Fruit fly (Drosophila melanogaster) whole organism, prepupa: Measurements from ENCODE around the gene cactin.
"Not testable (repeated sequence)": the region's sequence is repeated elsewhere in the genome, so short reads cannot be mapped to it uniquely, and the experiment has no call there.

Experiments used
- CG10631 ChIP-seq: fragments of 200-800 bp; sonication (Bioruptor generic); optimal IDR thresholded peaks from 2 replicates; lab custom pipeline; 2016; ENCODE audit warnings: missing biosample characterization, missing genetic modification characterization
- CG10669 ChIP-seq: fragments of 200-800 bp; sonication (Bioruptor generic); optimal IDR thresholded peaks from 3 replicates; lab custom pipeline; 2018; ENCODE audit warnings: missing biosample characterization, mild to moderate bottlenecking, missing genetic modification characterization, moderate library complexity
- CG11294 ChIP-seq: fragments of 200-800 bp; sonication (Bioruptor generic); IDR thresholded peaks from 2 replicates; pipeline ENCODE4 v1.3.6; 2022; ENCODE audit warnings: missing biosample characterization, missing genetic modification characterization
- CG11762 ChIP-seq: fragments of 200-800 bp; sonication (Bioruptor generic); optimal IDR thresholded peaks from 3 replicates; lab custom pipeline; 2016; ENCODE audit warnings: missing biosample characterization, missing genetic modification characterization; ENCODE audit not compliant: insufficient read depth
- CG11902 ChIP-seq: fragments of 200-800 bp; sonication (Bioruptor generic); optimal IDR thresholded peaks from 3 replicates; lab custom pipeline; 2016; ENCODE audit warnings: missing biosample characterization, missing genetic modification characterization
- CG1621 ChIP-seq: fragments of 200-800 bp; sonication (Bioruptor generic); optimal IDR thresholded peaks from 3 replicates; lab custom pipeline; 2018; ENCODE audit warnings: missing biosample characterization, mild to moderate bottlenecking, missing genetic modification characterization
- CG3032 ChIP-seq: fragments of 200-800 bp; optimal IDR thresholded peaks from 2 replicates; lab custom pipeline; 2019; ENCODE audit warnings: missing biosample characterization, mild to moderate bottlenecking, missing genetic modification characterization, moderate library complexity
- CG31627 ChIP-seq: fragments of 200-800 bp; sonication (Bioruptor generic); optimal IDR thresholded peaks from 3 replicates; lab custom pipeline; 2016; ENCODE audit warnings: missing biosample characterization, missing genetic modification characterization
- CG32006 ChIP-seq: fragments of 200-800 bp; sonication (Bioruptor generic); optimal IDR thresholded peaks from 3 replicates; lab custom pipeline; 2017; ENCODE audit warnings: missing biosample characterization, mild to moderate bottlenecking, missing genetic modification characterization
- CG4318 ChIP-seq: fragments of 200-800 bp; sonication (Bioruptor generic); optimal IDR thresholded peaks from 3 replicates; lab custom pipeline; 2017; ENCODE audit warnings: missing biosample characterization, mild to moderate bottlenecking, missing genetic modification characterization
- CG6276 ChIP-seq: fragments of 200-800 bp; sonication (Bioruptor generic); optimal IDR thresholded peaks from 2 replicates; lab custom pipeline; 2017; ENCODE audit warnings: missing biosample characterization, mild to moderate bottlenecking, missing genetic modification characterization
- CG6792 ChIP-seq: fragments of 200-800 bp; sonication (Bioruptor generic); optimal IDR thresholded peaks from 3 replicates; lab custom pipeline; 2016; ENCODE audit warnings: missing biosample characterization, missing genetic modification characterization
- CG6808 ChIP-seq: fragments of 200-800 bp; sonication (Bioruptor generic); optimal IDR thresholded peaks from 3 replicates; lab custom pipeline; 2017; ENCODE audit warnings: missing biosample characterization, missing genetic modification characterization, mild to moderate bottlenecking, moderate library complexity, missing genetic modification reagents
- CG6854 ChIP-seq: fragments of 200-800 bp; sonication (Bioruptor generic); optimal IDR thresholded peaks from 2 replicates; lab custom pipeline; 2017; ENCODE audit warnings: missing biosample characterization, mild to moderate bottlenecking, missing genetic modification characterization
- CG9139 ChIP-seq: fragments of 200-800 bp; sonication (Bioruptor generic); optimal IDR thresholded peaks from 3 replicates; lab custom pipeline; 2017; ENCODE audit warnings: missing biosample characterization, mild to moderate bottlenecking, missing genetic modification characterization
- Eip75B ChIP-seq: fragments of 200-800 bp; sonication (Bioruptor generic); optimal IDR thresholded peaks from 3 replicates; lab custom pipeline; 2016; ENCODE audit warnings: missing biosample characterization, missing genetic modification characterization
- Eip78C ChIP-seq: fragments of 200-800 bp; sonication (Bioruptor generic); peaks from one replicate; lab custom pipeline; 2016; ENCODE audit warnings: missing biosample characterization, missing genetic modification characterization
- Eip93F ChIP-seq: fragments of 200-800 bp; sonication (Bioruptor generic); optimal IDR thresholded peaks from 2 replicates; lab custom pipeline; 2016; ENCODE audit warnings: missing biosample characterization, mild to moderate bottlenecking, missing genetic modification characterization
- Ets21C ChIP-seq: fragments of 200-800 bp; sonication (Bioruptor generic); optimal IDR thresholded peaks from 3 replicates; lab custom pipeline; 2016; ENCODE audit warnings: missing biosample characterization, missing genetic modification characterization
- Ets96B ChIP-seq: fragments of 200-800 bp; optimal IDR thresholded peaks from 2 replicates; lab custom pipeline; 2019; ENCODE audit warnings: missing biosample characterization, mild to moderate bottlenecking, missing genetic modification characterization, moderate library complexity
- Gug ChIP-seq: fragments of 200-800 bp; sonication (Bioruptor generic); IDR thresholded peaks from 2 replicates; pipeline ENCODE4 v1.3.6; 2022; ENCODE audit warnings: missing biosample characterization, missing genetic modification characterization
- Hr38 ChIP-seq: sonication (Bioruptor generic); optimal IDR thresholded peaks from 2 replicates; lab custom pipeline; 2016; ENCODE audit warnings: missing biosample characterization, missing genetic modification characterization
- Hr4 ChIP-seq: fragments of 200-800 bp; sonication (Bioruptor generic); optimal IDR thresholded peaks from 3 replicates; lab custom pipeline; 2016; ENCODE audit warnings: missing biosample characterization, missing genetic modification characterization
- OdsH ChIP-seq: fragments of 200-800 bp; sonication (Bioruptor generic); optimal IDR thresholded peaks from 3 replicates; lab custom pipeline; 2016; ENCODE audit warnings: missing biosample characterization, missing genetic modification characterization
- Smox ChIP-seq: fragments of 200-800 bp; sonication (Bioruptor generic); optimal IDR thresholded peaks from 3 replicates; lab custom pipeline; 2016; ENCODE audit warnings: missing biosample characterization, missing genetic modification characterization
- Sox102F ChIP-seq: fragments of 200-800 bp; sonication (Bioruptor generic); optimal IDR thresholded peaks from 2 replicates; lab custom pipeline; 2016; ENCODE audit warnings: missing biosample characterization, mild to moderate bottlenecking, missing genetic modification characterization
- Sox15 ChIP-seq: fragments of 200-800 bp; sonication (Bioruptor generic); optimal IDR thresholded peaks from 3 replicates; lab custom pipeline; 2016; ENCODE audit warnings: missing biosample characterization, missing genetic modification characterization
- dac ChIP-seq: fragments of 200-800 bp; sonication (Bioruptor generic); optimal IDR thresholded peaks from 2 replicates; lab custom pipeline; 2017; ENCODE audit warnings: missing biosample characterization, mild to moderate bottlenecking, missing genetic modification characterization
- dsx ChIP-seq: fragments of 200-800 bp; optimal IDR thresholded peaks from 3 replicates; lab custom pipeline; 2019; ENCODE audit warnings: missing biosample characterization, mild to moderate bottlenecking, missing genetic modification characterization, moderate library complexity; ENCODE audit not compliant: poor library complexity, severe bottlenecking
- eg ChIP-seq: fragments of 200-800 bp; sonication (Bioruptor generic); IDR thresholded peaks from 3 replicates; pipeline ENCODE4 v1.3.6; 2022; ENCODE audit warnings: missing biosample characterization, missing genetic modification characterization
- fd59A ChIP-seq: fragments of 200-800 bp; sonication (Bioruptor generic); optimal IDR thresholded peaks from 2 replicates; lab custom pipeline; 2017; ENCODE audit warnings: missing biosample characterization, mild to moderate bottlenecking, missing genetic modification characterization, missing genetic modification reagents
- lz ChIP-seq: fragments of 200-800 bp; sonication (Bioruptor generic); optimal IDR thresholded peaks from 3 replicates; lab custom pipeline; 2016; ENCODE audit warnings: missing biosample characterization, missing genetic modification characterization
- salr ChIP-seq, 2 experiments: fragments of 200-800 bp; sonication (Bioruptor generic); optimal IDR thresholded peaks; 3 replicates each; lab custom pipeline; 2016 to 2018; ENCODE audit warnings: missing biosample characterization in 2 of 2, missing genetic modification characterization in 2 of 2, mild to moderate bottlenecking in 1 of 2
- spab ChIP-seq: fragments of 200-800 bp; sonication (Bioruptor generic); optimal IDR thresholded peaks from 2 replicates; lab custom pipeline; 2017; ENCODE audit warnings: missing biosample characterization, mild to moderate bottlenecking, missing genetic modification characterization, missing genetic modification reagents
- ss ChIP-seq, 2 experiments: fragments of 200-800 bp; sonication (Bioruptor generic); optimal IDR thresholded peaks; 2 replicates in 1 of 2; 3 replicates in 1 of 2; lab custom pipeline; 2017 to 2018; ENCODE audit warnings: mild to moderate bottlenecking in 2 of 2, missing biosample characterization in 2 of 2, missing genetic modification characterization in 2 of 2, moderate library complexity in 1 of 2
- svp ChIP-seq: fragments of 200-800 bp; sonication (Bioruptor generic); peaks from one replicate; lab custom pipeline; 2016; ENCODE audit warnings: missing biosample characterization, missing genetic modification characterization
- topi ChIP-seq: fragments of 200-800 bp; sonication (Bioruptor generic); optimal IDR thresholded peaks from 3 replicates; lab custom pipeline; 2016; ENCODE audit warnings: missing biosample characterization, missing genetic modification characterization

The cactin gene

DNA sequence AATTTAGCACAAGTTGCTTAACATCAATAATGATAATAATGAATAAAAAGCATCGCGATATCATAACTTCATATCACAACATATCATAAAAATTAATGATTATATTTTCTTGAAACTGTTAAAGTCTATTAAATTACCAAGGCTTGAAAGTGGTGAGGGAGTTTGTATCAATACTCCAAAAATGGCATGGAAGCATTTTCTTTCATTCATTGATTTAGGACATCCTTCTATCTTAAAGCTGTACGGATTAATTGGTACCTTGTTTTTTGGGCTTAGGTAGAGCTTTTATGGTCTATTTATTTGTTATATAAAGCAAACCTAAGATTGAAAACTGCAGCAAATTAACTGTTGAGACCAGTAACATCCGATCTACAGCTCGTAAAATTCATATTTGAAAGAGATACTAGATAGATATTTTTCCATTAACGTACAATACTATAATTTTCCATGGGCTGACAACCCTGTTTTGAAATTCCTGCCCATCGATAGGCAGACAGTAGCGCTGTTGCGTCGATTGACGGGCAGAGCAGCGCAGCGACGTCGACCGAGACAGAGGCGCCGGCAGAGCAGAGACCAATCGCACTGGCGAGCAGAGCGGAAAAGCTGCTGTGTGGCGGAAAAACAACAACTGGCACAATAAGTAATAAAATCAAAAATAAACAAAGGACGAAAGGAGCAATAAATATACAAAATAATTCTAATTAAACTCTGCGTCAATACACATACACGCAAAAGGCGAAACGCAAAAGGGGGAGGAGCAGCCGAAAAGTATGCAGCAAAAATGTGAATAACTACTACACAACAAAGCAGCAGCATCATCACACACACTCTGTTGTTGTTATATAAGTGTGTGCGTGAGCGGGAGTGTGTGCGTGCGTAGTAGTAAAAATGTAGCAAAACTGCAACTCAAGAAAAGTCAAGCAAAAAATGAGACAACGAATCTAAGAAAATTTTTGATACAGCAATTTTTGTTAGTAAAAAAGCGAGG is 9.8 kb downstream of the cactin start, which contains the start of gene CG1695 (continued):
- peak; percentile 23 for TF ChIP-seq OdsH (GFP tag; lab: Kevin White, UChicago)
- TF ChIP-seq Sox15 (GFP tag; lab: Kevin White, UChicago) = no peak
- TF ChIP-seq CG11902 (GFP tag; lab: Kevin White, UChicago) = no peak
- TF ChIP-seq CG9139 = no peak
- peak; percentile 32 for TF ChIP-seq CG6792 (GFP tag; lab: Kevin White, UChicago)
- TF ChIP-seq salr (GFP tag; optimal IDR thresholded peaks at IDR 0.05; lab: Kevin White, UChicago) = no peak
- no peak for TF ChIP-seq Ets21C (GFP tag; lab: Kevin White, UChicago)
- no peak; the same call in 2 of the 3 replicates for TF ChIP-seq eg (GFP tag; lab: Robert Waterston, UW)
- TF ChIP-seq CG6854 (GFP tag; lab: Kevin White, UChicago) = no peak
- TF ChIP-seq Sox102F (GFP tag; lab: Kevin White, UChicago) = no peak
- TF ChIP-seq dac (GFP tag; lab: Kevin White, UChicago) = no peak
- no peak for TF ChIP-seq CG10631 (GFP tag; lab: Kevin White, UChicago)
- TF ChIP-seq Hr38 (GFP tag; lab: Kevin White, UChicago) = no peak
- no peak for TF ChIP-seq CG6276 (GFP tag; lab: Kevin White, UChicago)
- TF ChIP-seq Eip75B (GFP tag; lab: Kevin White, UChicago) = no peak
- no peak for TF ChIP-seq ss (GFP tag; optimal IDR thresholded peaks at IDR 0.05; lab: Kevin White, UChicago)

DNA sequence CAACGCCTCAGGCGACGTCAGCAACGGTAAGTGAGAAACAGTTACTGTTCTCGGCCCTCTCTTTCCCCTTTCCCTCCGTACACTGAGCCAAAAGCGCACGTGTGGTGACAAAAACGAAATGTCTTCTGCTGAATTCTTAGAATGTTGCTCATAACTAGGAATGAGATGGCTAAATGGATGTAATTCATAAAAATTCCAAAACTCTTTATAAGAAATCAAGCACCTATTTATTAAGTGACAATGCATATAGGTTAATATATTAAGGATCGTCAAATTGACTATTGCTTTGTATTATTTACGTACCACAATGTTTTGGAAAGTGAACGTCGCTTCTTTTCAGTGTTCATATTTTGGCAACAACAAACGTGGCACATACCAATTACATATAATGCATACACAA is 10.7 kb downstream of the cactin start:
- TF ChIP-seq Eip78C (GFP tag; lab: Kevin White, UChicago) (peak; percentile 59), CG6808 (GFP tag; lab: Kevin White, UChicago) (no peak)

DNA sequence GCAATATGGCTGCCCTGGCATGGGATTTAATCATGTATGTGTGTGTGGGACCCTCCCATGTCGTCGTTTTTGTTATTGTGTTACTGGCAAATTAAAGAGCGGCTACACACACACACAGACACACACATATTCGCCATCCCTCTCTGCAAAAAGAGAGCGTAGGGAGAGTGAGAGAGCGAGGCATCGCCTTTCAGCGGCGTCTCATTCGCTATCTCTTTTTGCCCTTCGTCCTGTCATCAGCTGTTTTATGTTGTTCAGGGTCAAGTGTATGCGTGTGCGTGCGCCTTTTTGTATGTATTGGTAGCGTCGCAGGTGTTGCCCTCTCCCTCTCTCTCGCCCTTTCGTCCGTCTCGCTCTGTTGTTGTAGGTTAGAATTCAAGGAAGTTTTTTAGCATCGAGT is 13.0 kb downstream of the cactin start:
- TF ChIP-seq Ets96B (tag; lab: Kevin White, UChicago) (no peak), dsx (GFP tag; lab: Kevin White, UChicago) (no peak), CG11762 (GFP tag; lab: Kevin White, UChicago) (no peak), eg (GFP tag; lab: Robert Waterston, UW) (no peak), CG31627 (no peak), CG6854 (GFP tag; lab: Kevin White, UChicago) (no peak), svp (GFP tag; lab: Kevin White, UChicago) (no peak), Smox (GFP tag; lab: Kevin White, UChicago) (no peak)

DNA sequence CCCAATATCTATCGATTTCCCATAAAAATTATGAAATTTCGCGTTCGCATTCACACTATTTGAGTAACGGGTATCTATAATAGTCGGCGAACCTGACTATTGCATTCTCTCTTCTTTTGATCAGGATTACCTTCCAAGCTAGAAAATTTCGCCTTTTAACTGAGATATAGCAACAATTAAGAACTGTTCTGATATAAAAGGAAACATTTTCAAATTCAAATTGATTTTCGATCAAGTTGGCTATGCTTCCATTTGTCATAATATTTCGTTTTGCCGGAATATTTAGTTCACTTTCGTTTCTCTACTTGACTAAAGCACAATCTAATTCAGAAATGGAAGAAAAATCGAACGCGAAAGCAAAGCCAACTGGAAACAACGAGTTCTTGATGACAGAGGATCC is 22.2 kb downstream of the cactin start, which contains the start of gene CG42578:
Gene CG42578, plus strand, starts transcription at position 301 of the 400 bp plus-strand sequence.
- TF ChIP-seq Smox (GFP tag; lab: Kevin White, UChicago); CG1621 (tag; lab: Kevin White, UChicago); Eip93F (GFP tag; lab: Kevin White, UChicago): not testable (repeated sequence)

DNA sequence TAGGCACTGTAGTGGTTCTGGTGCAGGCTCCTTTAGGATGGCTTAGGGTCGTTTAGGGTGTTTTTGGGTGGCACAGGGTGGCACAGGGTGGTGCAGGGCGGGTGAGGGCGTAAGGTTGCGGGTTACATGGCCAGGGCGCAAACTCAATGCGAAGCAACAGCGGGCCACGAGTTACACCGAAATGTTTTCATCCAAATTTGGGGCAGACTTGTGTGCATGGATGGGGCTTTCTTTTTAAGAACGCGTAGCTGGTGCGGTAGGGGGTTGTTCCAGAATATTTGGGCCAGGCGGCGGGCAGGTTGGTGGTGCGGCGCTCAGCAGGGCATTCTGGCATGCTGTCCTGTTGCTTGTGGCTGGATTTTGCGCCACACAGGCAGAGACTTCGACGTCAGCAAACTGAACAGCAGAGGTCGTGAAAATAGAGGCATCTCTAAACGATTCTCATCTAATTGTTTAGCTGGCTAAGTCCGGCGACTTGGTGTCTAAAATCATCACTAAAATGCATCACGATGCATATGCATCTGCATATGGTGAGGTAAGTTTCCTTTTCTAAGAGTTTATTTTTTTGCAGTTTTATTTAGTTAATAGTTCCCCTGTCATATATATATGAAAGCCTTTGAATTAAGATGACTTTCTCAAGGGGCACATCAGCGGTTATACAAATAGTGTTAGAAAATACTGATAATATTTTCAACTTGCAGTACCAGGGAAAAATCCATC is 24.2 kb downstream of the cactin start:
- TF ChIP-seq CG32006 (GFP tag; lab: Kevin White, UChicago) = peak; percentile 54
- no peak for TF ChIP-seq Sox15 (GFP tag; lab: Kevin White, UChicago)
- TF ChIP-seq ss (GFP tag; optimal IDR thresholded peaks at IDR 0.05; lab: Kevin White, UChicago) = peak in 1 of 2 experiments; percentile 3
- TF ChIP-seq CG11294 (GFP tag; lab: Robert Waterston, UW) = no peak
- no peak for TF ChIP-seq fd59A (GFP tag; lab: Kevin White, UChicago)
- TF ChIP-seq spab (GFP tag; lab: Kevin White, UChicago) = no peak
- TF ChIP-seq CG4318 (GFP tag; lab: Kevin White, UChicago) = peak; percentile 9
- TF ChIP-seq Gug (GFP tag; lab: Robert Waterston, UW) = no peak
- TF ChIP-seq salr (GFP tag; optimal IDR thresholded peaks at IDR 0.05; lab: Kevin White, UChicago) = no peak
- no peak for TF ChIP-seq lz (GFP tag; lab: Kevin White, UChicago)
- peak; percentile 18 for TF ChIP-seq CG6808 (GFP tag; lab: Kevin White, UChicago)
- TF ChIP-seq Eip75B (GFP tag; lab: Kevin White, UChicago) = no peak
- no peak for TF ChIP-seq CG11902 (GFP tag; lab: Kevin White, UChicago)
- TF ChIP-seq Ets96B (tag; lab: Kevin White, UChicago) = no peak
- no peak for TF ChIP-seq CG3032
- peak; percentile 18 for TF ChIP-seq CG10669 (GFP tag; lab: Kevin White, UChicago)
- peak; percentile 0 for TF ChIP-seq topi (GFP tag; lab: Kevin White, UChicago)
- TF ChIP-seq Hr4 (GFP tag; lab: Kevin White, UChicago) = peak; percentile 8
- peak; percentile 26 for TF ChIP-seq Eip78C (GFP tag; lab: Kevin White, UChicago)
- no peak for TF ChIP-seq CG11762 (GFP tag; lab: Kevin White, UChicago)
- TF ChIP-seq, all 60 proteins: peak for 8
